Worm (Caenorhabditis elegans): ENCODE measurements around the gene F01D5.3.
A peak's percentile ranks its signal among the peaks of the same experiment; 100 is the strongest.

DNA sequence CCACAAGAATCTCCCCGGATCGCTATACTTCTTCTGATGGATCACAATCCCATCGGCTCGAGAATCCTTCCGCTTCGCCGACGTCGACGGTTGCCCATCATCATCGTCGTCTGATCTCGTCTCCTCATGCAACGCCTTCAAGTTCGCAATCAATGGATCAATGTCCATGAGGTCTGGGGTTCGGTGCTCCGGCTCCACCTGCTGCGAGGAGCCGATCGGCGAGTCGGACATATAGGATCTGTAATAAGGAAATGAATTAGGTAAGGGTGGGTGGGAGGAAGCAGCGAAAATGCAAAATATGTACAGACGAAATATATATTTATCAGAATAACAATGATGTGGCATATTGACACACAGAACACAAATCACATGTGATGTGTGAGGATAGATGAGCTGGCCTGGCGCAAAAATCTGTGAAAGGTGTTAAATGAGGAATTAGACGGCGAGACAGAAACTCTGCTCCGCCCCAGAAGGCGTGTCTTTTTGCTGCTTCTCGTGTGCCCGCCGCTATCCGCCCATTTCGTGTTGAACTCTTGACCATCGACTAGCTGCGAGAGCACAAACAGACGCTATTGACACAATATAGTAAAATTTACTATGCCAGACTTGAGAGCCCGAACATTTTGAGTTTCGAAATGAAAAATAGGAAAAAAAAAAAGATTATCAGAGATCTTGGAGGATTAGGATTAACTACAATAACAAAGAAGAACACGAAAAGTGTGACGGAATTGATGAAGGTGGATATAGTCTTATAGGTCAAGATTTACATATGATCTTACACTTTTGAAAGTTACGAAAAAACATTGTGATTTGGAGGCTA, 37.8 kb upstream of the F01D5.3 start:
- TF ChIP-seq lin-13 (tag; optimal IDR thresholded peaks at IDR 0.05) (no peak), ztf-11 (tag; optimal IDR thresholded peaks at IDR 0.05) (no peak), mep-1 (tag; optimal IDR thresholded peaks at IDR 0.05) (no peak), ceh-39 (tag; optimal IDR thresholded peaks at IDR 0.05) (no peak), elt-3 (tag; optimal IDR thresholded peaks at IDR 0.05) (no peak), nhr-76 (tag; optimal IDR thresholded peaks at IDR 0.05) (no peak), lsy-2 (tag; optimal IDR thresholded peaks at IDR 0.05) (no peak), pha-4 (tag; optimal IDR thresholded peaks at IDR 0.05) (peak; percentile 41), drap-1 (GFP tag; optimal IDR thresholded peaks at IDR 0.05) (no peak)
